Worm (Caenorhabditis elegans) whole organism, midembryonic: ENCODE data around the gene clik-1.

ENCODE experiments used
- T22C8.4 ChIP-seq: fragments of 200-800 bp; sonication (Bioruptor generic); IDR thresholded peaks from 2 replicates; pipeline ENCODE4 v1.3.6; 2022; ENCODE audit warnings: missing genetic modification characterization, missing compliant biosample characterization
- cog-1 ChIP-seq: sonication (generic microtip); optimal IDR thresholded peaks from 2 replicates; lab custom pipeline; 2016; ENCODE audit warnings: missing genetic modification characterization, missing compliant biosample characterization
- flt-1 ChIP-seq: fragments of 200-800 bp; sonication (Bioruptor generic); IDR thresholded peaks from 2 replicates; pipeline ENCODE4 v1.3.6; 2022; ENCODE audit warnings: missing genetic modification characterization, missing compliant biosample characterization
- klf-2 ChIP-seq: fragments of 200-800 bp; sonication (Bioruptor generic); conservative IDR thresholded peaks from 2 replicates; pipeline ENCODE4 v1.3.6; 2022; ENCODE audit warnings: missing genetic modification reagents, missing genetic modification characterization, missing compliant biosample characterization
- med-1 ChIP-seq: sonication (generic microtip); optimal IDR thresholded peaks from 2 replicates; lab custom pipeline; 2017; ENCODE audit warnings: missing genetic modification characterization, mild to moderate bottlenecking, missing compliant biosample characterization, antibody characterized with exemption, missing genetic modification reagents; ENCODE audit not compliant: insufficient read depth
- ref-1 ChIP-seq: fragments of 200-800 bp; sonication (Bioruptor generic); conservative IDR thresholded peaks from 2 replicates; pipeline ENCODE4 v1.3.6; 2022; ENCODE audit warnings: missing genetic modification reagents, missing genetic modification characterization, missing compliant biosample characterization
- tab-1 ChIP-seq: fragments of 200-800 bp; sonication (Bioruptor generic); IDR thresholded peaks from 2 replicates; pipeline ENCODE4 v1.3.6; 2022; ENCODE audit warnings: missing genetic modification characterization, missing compliant biosample characterization
- ztf-23 ChIP-seq: fragments of 200-800 bp; sonication (Bioruptor generic); IDR thresholded peaks from 2 replicates; pipeline ENCODE4 v1.3.6; 2022; ENCODE audit warnings: missing genetic modification reagents, missing genetic modification characterization, missing compliant biosample characterization
- ztf-29 ChIP-seq: fragments of 200-800 bp; sonication (Bioruptor generic); IDR thresholded peaks from 2 replicates; pipeline ENCODE4 v1.3.6; 2022; ENCODE audit warnings: missing genetic modification reagents, missing genetic modification characterization, missing compliant biosample characterization

clik-1 gene

DNA sequence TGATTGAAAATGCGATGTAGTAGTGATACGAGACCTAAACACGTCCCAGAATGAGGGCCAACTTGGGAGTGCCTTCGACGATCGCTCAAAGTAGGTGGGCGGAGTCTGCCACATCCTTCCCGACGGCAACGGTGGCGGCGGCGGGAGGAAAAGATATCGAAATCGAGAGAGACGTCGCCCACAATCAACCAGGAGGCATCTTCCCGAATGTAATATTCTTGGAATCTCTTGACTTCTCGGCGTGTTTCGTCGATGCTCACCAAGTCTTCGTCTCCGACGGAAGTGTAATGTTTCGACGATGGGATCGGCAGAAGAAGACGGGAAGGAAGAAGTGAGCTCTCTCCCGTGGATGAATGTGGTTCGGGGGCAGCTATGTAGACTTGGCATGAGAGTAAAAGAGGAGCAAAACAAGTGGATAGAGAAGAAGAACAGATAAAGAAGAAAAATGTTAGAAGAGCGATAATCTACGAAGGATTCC, at the start of gene clik-1, which contains the start of gene T25F10.1:
TSS of gene clik-1 (minus strand) at position 281 of the 478 bp plus-strand sequence.
TSS of gene T25F10.1 (plus strand) at position 51 of the 478 bp plus-strand sequence.
- TF ChIP-seq cog-1 (no peak), klf-2 (no peak), ztf-29 (GFP tag; lab: Robert Waterston, UW) (no peak), ztf-23 (no peak), T22C8.4 (no peak)

DNA sequence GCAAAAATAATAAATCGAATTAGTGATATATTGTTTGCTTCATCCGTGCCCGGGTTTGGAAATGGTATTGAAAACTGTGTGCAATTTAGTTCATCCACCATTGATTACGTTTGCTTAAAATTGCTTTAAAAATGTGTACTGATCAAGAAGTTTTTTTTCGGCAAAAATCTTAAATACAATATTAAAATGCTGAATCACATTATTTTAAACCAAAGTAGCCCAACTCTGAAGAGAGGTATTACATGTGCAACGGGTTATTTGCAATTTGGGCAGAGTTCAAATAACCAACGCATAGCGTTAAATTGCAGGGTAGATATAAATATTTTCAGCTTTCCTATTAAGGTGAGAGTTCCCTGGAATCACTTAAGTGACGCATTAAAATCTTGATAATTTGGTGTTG, 48.7 kb upstream of the clik-1 start, which contains the start of gene dmsr-14:
TSS of gene dmsr-14 (minus strand) at position 101 of the 400 bp plus-strand sequence.
- TF ChIP-seq T22C8.4 (no peak), ref-1 (GFP tag; lab: Robert Waterston, UW) (no peak)

DNA sequence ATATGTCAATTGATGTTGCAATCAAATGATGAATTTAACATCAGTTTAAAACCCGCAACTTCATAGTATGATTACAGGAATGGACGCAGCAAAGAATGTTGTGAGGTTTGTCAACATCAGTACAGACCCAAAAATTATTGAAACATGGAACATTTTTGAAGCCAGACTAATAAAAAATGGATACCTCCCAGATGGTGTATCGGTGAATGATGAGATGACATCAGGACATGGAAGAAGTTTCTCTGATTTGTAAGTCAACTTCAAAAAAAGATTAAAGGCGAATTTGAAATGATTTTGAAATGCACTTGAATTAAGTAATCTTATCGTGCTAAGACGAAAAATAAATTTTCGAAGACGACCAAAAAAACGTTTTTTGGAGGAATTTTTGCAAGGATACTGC, 45.3 kb upstream of the clik-1 start:
- TF ChIP-seq ref-1 (GFP tag; lab: Robert Waterston, UW) (no peak), flt-1 (GFP tag; lab: Robert Waterston, UW) (no peak), T22C8.4 (no peak), cog-1 (no peak), klf-2 (no peak), tab-1 (GFP tag; lab: Robert Waterston, UW) (no peak), ztf-23 (no peak), ztf-29 (GFP tag; lab: Robert Waterston, UW) (no peak), med-1 (GFP tag; lab: Kevin White, UChicago) (no peak)

DNA sequence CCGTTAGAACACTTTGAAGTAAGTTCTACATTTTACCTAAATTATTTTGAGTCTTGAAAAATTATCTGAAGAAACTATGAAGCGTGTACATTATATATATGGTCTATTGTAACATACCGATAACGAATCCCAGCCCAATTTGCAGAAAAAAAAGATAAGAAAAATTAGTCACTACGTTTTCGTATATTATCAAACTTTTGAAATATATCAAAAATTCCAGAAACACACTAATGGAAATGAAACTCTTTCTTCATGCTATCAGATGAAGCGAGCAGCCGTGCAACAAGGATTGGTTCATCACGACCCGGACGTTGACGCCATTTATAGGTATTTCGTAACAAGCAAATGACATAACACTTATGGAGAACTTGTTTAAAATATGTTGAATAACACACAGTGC, 43.3 kb upstream of the clik-1 start:
- TF ChIP-seq cog-1, result no peak
- no peak for TF ChIP-seq ztf-23
- no peak for TF ChIP-seq klf-2
- TF ChIP-seq med-1 (GFP tag; lab: Kevin White, UChicago), result no peak
- no peak for TF ChIP-seq ref-1 (GFP tag; lab: Robert Waterston, UW)
- no peak for TF ChIP-seq ztf-29 (GFP tag; lab: Robert Waterston, UW)

DNA sequence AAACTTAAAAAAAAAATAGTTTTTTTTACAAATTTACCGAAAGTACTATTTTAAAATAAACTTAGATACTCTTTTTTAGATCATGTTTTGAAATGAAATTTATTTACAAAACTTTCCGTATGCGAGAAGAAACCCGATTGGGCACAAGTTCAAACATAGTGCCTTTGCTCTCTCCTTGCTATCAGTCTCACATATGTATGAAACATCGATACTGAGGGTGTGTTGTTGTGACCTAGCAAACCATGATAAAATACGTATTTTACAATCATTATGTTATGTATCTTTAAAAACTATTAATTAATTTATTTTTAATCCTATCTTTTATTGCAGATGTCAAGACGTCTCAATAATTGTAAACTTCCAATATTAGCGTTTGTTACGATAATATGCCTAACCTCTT, 41.6 kb upstream of the clik-1 start:
- TF ChIP-seq T22C8.4 (no peak), cog-1 (no peak), flt-1 (GFP tag; lab: Robert Waterston, UW) (no peak), ztf-29 (GFP tag; lab: Robert Waterston, UW) (no peak), ztf-23 (no peak), med-1 (GFP tag; lab: Kevin White, UChicago) (no peak), klf-2 (no peak), ref-1 (GFP tag; lab: Robert Waterston, UW) (no peak), tab-1 (GFP tag; lab: Robert Waterston, UW) (no peak)

DNA sequence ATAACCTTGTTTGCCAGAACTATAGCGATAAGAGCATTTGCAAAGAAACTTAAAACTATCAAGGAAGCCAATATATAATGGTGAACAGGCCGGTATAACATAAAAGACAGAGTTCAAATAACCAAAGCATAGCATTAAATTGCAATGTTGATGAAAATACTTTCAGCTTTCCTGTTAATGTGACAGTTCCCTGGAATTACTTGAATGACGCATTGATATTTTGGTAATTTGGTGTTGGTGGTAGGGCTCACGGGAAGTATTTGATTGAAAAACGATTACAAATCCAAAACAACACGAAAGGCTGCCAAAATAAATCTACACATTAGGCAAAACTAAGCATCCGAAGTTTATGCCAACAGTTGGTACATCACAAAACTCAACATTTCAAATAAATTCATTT, 40.4 kb upstream of the clik-1 start, which contains the start of gene dmsr-16:
TSS of gene dmsr-16 (minus strand) at position 101 of the 400 bp plus-strand sequence.
- TF ChIP-seq ztf-29 (GFP tag; lab: Robert Waterston, UW), result no peak
- no peak for TF ChIP-seq med-1 (GFP tag; lab: Kevin White, UChicago)
- no peak for TF ChIP-seq flt-1 (GFP tag; lab: Robert Waterston, UW)
- TF ChIP-seq tab-1 (GFP tag; lab: Robert Waterston, UW), result no peak
- no peak for TF ChIP-seq cog-1
- TF ChIP-seq T22C8.4, result no peak
- no peak for TF ChIP-seq ztf-23
- no peak for TF ChIP-seq klf-2
- no peak for TF ChIP-seq ref-1 (GFP tag; lab: Robert Waterston, UW)

DNA sequence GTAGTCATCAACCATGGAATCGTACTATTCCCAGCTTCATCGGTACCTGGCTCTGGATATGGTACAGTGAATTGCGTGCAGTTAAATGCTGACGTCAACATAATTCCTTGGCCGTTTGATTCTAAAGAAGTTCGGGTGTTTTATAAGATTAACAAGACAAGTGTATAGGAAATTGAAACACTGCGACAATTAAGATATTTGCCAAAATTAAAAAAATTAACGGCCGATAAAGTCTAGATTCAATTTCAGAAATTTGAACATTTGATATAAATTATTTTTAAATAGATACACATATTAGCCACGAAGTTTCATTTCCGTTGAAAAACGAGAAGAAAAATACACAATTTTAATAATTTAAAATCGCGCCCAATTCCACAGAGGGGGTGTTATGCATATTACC, 37.8 kb upstream of the clik-1 start, which contains the start of gene dmsr-12:
TSS of gene dmsr-12 (minus strand) at position 101 of the 400 bp plus-strand sequence.
- TF ChIP-seq cog-1 (no peak), T22C8.4 (no peak), ref-1 (GFP tag; lab: Robert Waterston, UW) (no peak)

DNA sequence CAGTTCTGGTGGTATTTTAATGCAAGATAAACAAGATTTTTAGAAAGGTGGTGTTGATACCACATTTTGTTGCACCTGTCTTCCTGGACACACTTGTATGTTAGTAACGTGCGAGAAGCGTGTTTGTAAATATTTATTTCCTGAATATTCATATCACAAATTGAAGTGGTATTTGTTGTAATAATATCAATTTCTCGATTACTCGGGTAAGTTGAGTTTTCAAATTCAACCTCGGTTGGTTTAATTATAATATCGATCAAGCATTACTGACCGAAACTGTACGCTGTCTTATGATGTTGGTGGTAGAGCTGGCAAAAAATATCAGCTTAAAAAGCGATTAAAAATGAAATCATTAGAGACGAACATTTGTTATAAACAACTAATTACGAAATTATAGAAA, 35.5 kb upstream of the clik-1 start, which contains the start of gene dmsr-11:
TSS of gene dmsr-11 (minus strand) at position 101 of the 400 bp plus-strand sequence.
- TF ChIP-seq cog-1 (no peak), tab-1 (GFP tag; lab: Robert Waterston, UW) (no peak), ztf-23 (no peak), flt-1 (GFP tag; lab: Robert Waterston, UW) (no peak), T22C8.4 (no peak), klf-2 (no peak), ref-1 (GFP tag; lab: Robert Waterston, UW) (no peak), med-1 (GFP tag; lab: Kevin White, UChicago) (no peak), ztf-29 (GFP tag; lab: Robert Waterston, UW) (no peak)

DNA sequence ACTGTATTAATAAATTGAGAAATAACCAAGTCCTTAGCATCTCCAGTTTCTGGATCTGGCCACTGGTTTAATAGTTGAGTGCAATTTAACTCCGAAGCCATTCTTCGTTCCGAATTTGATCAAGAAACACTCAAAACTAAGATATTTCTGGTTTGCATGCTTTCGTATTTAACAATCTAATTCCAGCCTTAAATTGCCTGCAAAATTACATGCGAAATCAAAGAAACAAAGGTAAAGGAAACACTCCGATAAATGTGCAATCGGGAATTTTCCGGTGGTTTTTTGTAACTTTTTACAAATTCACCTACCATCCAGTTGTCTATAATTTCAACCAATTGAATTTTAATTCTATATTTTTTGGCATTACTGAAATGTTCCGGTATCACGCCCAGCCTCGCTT, 33.3 kb upstream of the clik-1 start, which contains the start of gene dmsr-10:
TSS of gene dmsr-10 (minus strand) at position 101 of the 400 bp plus-strand sequence.
- TF ChIP-seq cog-1 (no peak), med-1 (GFP tag; lab: Kevin White, UChicago) (no peak), T22C8.4 (no peak), tab-1 (GFP tag; lab: Robert Waterston, UW) (no peak), ztf-23 (no peak), ref-1 (GFP tag; lab: Robert Waterston, UW) (no peak), ztf-29 (GFP tag; lab: Robert Waterston, UW) (no peak), flt-1 (GFP tag; lab: Robert Waterston, UW) (no peak), klf-2 (no peak)

DNA sequence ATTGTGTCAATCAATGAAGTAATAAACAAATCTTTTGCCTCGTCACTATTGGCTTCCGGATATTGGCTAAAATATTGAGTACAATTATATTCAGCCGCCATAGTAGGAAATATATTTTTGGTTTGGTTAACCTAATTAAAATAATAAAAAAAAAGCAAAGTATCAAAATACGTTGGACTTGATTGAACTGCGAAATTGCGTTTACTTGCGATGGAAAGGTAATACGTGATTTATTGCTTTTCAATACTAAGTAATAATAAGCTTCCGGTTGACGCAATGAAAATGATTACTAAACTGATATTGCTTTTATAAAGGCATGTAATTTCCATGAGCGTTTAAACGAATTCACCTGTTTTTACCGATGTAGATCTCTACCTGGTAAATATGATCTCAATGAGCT, 31.0 kb upstream of the clik-1 start, which contains the start of gene dmsr-9:
TSS of gene dmsr-9 (minus strand) at position 101 of the 400 bp plus-strand sequence.
- TF ChIP-seq klf-2, result no peak
- TF ChIP-seq tab-1 (GFP tag; lab: Robert Waterston, UW), result no peak
- TF ChIP-seq med-1 (GFP tag; lab: Kevin White, UChicago), result no peak
- TF ChIP-seq T22C8.4, result no peak
- no peak for TF ChIP-seq ztf-23
- no peak for TF ChIP-seq cog-1
- TF ChIP-seq flt-1 (GFP tag; lab: Robert Waterston, UW), result no peak
- no peak for TF ChIP-seq ztf-29 (GFP tag; lab: Robert Waterston, UW)
- no peak for TF ChIP-seq ref-1 (GFP tag; lab: Robert Waterston, UW)
